Worm (Caenorhabditis elegans) whole organism, L2 larva: ENCODE measurements around the gene pgp-13.

Experiments used
- ZK546.5 ChIP-seq: sonication (generic microtip); optimal IDR thresholded peaks from 2 replicates; lab custom pipeline; 2017; ENCODE audit warnings: missing biosample characterization, missing genetic modification characterization
- alr-1 ChIP-seq: fragments of 150-350 bp; optimal IDR thresholded peaks from 2 replicates; lab custom pipeline; 2014; ENCODE audit warnings: missing biosample characterization, missing genetic modification characterization
- aly-2 ChIP-seq: fragments of 150-350 bp; optimal IDR thresholded peaks from 2 replicates; lab custom pipeline; 2014; ENCODE audit warnings: missing biosample characterization, missing genetic modification characterization
- ama-1 ChIP-seq: fragments of 150-350 bp; optimal IDR thresholded peaks from 2 replicates; lab custom pipeline; 2018; ENCODE audit warnings: inconsistent platforms
- elt-3 ChIP-seq: sonication (generic microtip); optimal IDR thresholded peaks from 2 replicates; lab custom pipeline; 2017; ENCODE audit warnings: missing biosample characterization, missing genetic modification characterization
- nhr-11 ChIP-seq: fragments of 150-350 bp; optimal IDR thresholded peaks from 2 replicates; lab custom pipeline; 2014; ENCODE audit warnings: missing biosample characterization, missing genetic modification characterization
- nhr-77 ChIP-seq: fragments of 150-350 bp; optimal IDR thresholded peaks from 2 replicates; lab custom pipeline; 2014; ENCODE audit warnings: missing biosample characterization, missing genetic modification characterization
- skn-1 ChIP-seq: sonication (generic microtip); optimal IDR thresholded peaks from 2 replicates; lab custom pipeline; 2017; ENCODE audit warnings: missing biosample characterization, missing genetic modification characterization
- unc-55 ChIP-seq: fragments of 150-350 bp; sonication (generic microtip); optimal IDR thresholded peaks from 3 replicates; lab custom pipeline; 2014; ENCODE audit warnings: missing biosample characterization, missing genetic modification reagents, missing genetic modification characterization
- unc-62 ChIP-seq: fragments of 150-350 bp; optimal IDR thresholded peaks from 2 replicates; lab custom pipeline; 2014; ENCODE audit warnings: missing biosample characterization, missing genetic modification reagents, missing genetic modification characterization
- zag-1 ChIP-seq: fragments of 150-350 bp; optimal IDR thresholded peaks from 2 replicates; lab custom pipeline; 2014; ENCODE audit warnings: missing biosample characterization, missing genetic modification characterization

DNA sequence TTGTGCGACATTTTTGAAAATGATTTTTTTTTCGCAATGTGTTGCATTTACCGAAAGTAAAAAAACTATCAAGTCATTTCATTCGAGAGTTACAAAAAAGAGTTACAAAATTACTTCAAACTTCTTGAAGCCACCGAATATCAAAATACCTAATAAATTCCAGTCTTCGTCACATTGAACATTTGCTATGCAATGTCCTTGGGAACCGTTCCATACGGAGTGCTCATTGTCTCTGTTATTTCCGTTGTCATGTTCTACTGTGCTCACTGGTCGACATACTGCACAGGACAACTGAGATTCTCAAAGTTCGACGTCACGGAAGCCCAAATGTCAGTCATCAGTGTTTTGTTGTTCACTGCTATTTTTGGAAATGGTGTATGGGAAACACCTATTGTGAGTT is 25.5 kb downstream of the pgp-13 start:
- TF ChIP-seq elt-3, result no peak
- TF ChIP-seq ama-1 (lab: Kevin White, UChicago), result no peak
- no peak for TF ChIP-seq nhr-77 (tag; lab: Kevin White, UChicago)
- no peak for TF ChIP-seq zag-1 (tag; lab: Kevin White, UChicago)
- TF ChIP-seq skn-1, result no peak
- no peak for TF ChIP-seq aly-2 (tag; lab: Kevin White, UChicago)
- no peak for TF ChIP-seq alr-1
- TF ChIP-seq unc-62, result no peak
- TF ChIP-seq nhr-11, result no peak
- no peak for TF ChIP-seq unc-55
- no peak for TF ChIP-seq ZK546.5 (tag; lab: Kevin White, UChicago)
